Fruit fly (Drosophila melanogaster) Kc167 (cell line): ENCODE results near the gene vib.

Source experiments
- Myc ChIP-seq: fragments of >200 bp; optimal IDR thresholded peaks from 2 replicates; lab custom pipeline; 2017; ENCODE audit warnings: missing external identifiers
- Sin3A ChIP-seq: fragments of >200 bp; optimal IDR thresholded peaks from 2 replicates; lab custom pipeline; 2018; ENCODE audit warnings: missing external identifiers
- h ChIP-seq: fragments of >200 bp; optimal IDR thresholded peaks from 3 replicates; lab custom pipeline; 2018; ENCODE audit warnings: missing external identifiers
- insv ChIP-seq: fragments of >200 bp; optimal IDR thresholded peaks from 3 replicates; lab custom pipeline; 2018; ENCODE audit warnings: missing external identifiers
- psq ChIP-seq: fragments of >200 bp; optimal IDR thresholded peaks from 2 replicates; lab custom pipeline; 2017; ENCODE audit warnings: missing external identifiers
- ttk ChIP-seq: sonication (Bioruptor generic); optimal IDR thresholded peaks from 2 replicates; lab custom pipeline; 2017; ENCODE audit warnings: missing external identifiers

Gene vib

DNA sequence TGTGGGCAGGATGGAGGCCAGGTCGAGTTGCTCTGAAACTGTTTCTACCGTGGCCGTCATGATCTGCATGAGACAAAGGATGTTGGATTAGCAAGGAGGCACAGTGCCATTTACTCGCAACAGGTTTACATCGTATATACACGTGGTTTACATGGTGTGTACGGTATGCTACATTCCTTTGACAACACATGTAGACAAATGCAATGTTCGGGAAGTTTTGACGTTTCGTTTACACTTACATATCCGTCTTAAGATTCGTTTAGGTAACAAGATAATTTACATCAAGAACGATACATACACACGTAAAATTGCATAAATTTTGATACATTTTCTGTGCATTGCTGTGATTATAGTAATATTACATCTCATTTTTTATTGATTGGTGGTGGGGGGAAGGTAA lies 12.5 kb upstream of the vib start:
- TF ChIP-seq Myc (lab: Kevin White, UChicago) (no peak), h (lab: Kevin White, UChicago) (no peak), psq (lab: Kevin White, UChicago) (no peak), ttk (lab: Kevin White, UChicago) (no peak), Sin3A (lab: Kevin White, UChicago) (no peak), insv (lab: Kevin White, UChicago) (no peak)

DNA sequence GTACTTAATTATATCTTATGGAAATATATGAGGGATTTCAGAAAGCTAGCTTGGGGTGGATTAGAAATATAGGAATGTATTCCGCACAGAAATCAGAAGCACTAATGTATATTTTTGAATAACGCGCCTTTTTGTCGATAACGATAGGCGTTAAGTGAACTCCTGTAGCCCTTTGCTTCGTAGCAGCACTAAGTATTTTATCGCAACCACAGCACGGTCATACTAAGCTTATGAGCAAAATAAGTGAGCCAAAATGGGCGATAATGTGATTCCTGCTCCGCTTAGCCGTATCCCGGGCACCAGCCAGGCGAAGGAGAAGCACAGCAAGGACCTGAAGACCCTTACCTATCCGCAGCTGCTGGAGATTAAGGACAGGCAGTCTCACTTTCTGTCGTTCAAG lies 2.8 kb upstream of the vib start, which contains the start of the genes CG5250 and Polr2M:
Gene CG5250 (minus strand): TSS at position 32 of the 400 bp plus-strand sequence.
Gene Polr2M (plus strand): TSS at position 219 of the 400 bp plus-strand sequence.
- TF ChIP-seq h (lab: Kevin White, UChicago) (no peak), insv (lab: Kevin White, UChicago) (no peak)

- TF ChIP-seq Sin3A (lab: Kevin White, UChicago) (no peak), psq (lab: Kevin White, UChicago) (no peak), h (lab: Kevin White, UChicago) (no peak), insv (lab: Kevin White, UChicago) (no peak), Myc (lab: Kevin White, UChicago) (no peak), ttk (lab: Kevin White, UChicago) (no peak)
Measured at dm6 chr3R:19228080-19228479, 1.6 kb upstream of the vib start, which contains the start of gene CG11703. Gene CG11703 (minus strand): TSS chr3R:19228180.

- TF ChIP-seq Sin3A (lab: Kevin White, UChicago) (no peak), ttk (lab: Kevin White, UChicago) (no peak), insv (lab: Kevin White, UChicago) (no peak), psq (lab: Kevin White, UChicago) (no peak), h (lab: Kevin White, UChicago) (no peak), Myc (lab: Kevin White, UChicago) (no peak)
Measured at dm6 chr3R:19225446-19225955, 950 bp downstream of the vib start.

DNA sequence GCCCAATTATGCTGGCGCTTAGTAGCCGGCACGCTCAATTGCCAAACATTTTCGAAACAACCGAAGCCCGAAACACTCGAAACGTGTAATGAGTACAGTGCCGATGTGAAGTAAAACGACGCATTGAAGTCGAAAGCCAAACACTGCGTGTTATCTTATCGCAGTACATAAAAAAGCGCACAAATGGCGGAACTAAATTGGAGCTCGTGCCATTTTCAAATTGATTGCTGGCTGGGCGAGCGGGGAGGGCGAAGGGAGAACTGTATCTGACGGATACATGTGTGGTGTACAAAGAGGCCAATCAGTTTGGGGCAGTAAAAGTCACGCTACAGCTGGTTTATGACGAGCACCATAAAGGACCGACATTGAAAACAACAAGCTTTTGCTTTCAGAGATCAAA lies 3.1 kb downstream of the vib start:
- TF ChIP-seq psq (lab: Kevin White, UChicago) (no peak), Myc (lab: Kevin White, UChicago) (no peak), insv (lab: Kevin White, UChicago) (no peak), ttk (lab: Kevin White, UChicago) (no peak), h (lab: Kevin White, UChicago) (no peak), Sin3A (lab: Kevin White, UChicago) (no peak)

dm6 chr3R:19221350-19221749 lies 5.1 kb downstream of the vib start:
- TF ChIP-seq Myc (lab: Kevin White, UChicago), result no peak
- TF ChIP-seq insv (lab: Kevin White, UChicago), result no peak

dm6 chr3R:19212545-19213176 lies 13.8 kb downstream of the vib start:
- TF ChIP-seq insv (lab: Kevin White, UChicago), result no peak

DNA sequence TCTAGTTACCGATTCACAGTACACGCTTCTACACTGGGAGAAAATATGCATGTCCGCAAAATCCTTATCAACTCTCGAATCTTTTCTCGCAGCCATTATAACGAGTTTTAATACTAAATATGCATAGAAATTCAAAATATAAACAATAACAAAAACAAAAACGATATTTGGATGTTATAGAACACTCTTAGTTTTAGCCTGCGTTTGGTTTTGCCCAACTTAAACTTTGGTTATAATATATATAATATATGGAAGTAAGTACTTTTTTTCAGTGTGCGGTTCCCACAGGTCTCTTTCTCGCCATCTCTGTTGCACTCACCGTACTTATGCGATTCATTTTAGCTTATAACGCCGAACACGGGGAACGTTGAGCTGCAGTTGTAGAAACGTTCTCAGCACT lies 14.7 kb downstream of the vib start, which contains the start of gene cry:
Gene cry (plus strand): TSS at position 377 of the 400 bp plus-strand sequence.
- no peak for TF ChIP-seq insv (lab: Kevin White, UChicago)
- TF ChIP-seq Myc (lab: Kevin White, UChicago), result no peak
- no peak for TF ChIP-seq Sin3A (lab: Kevin White, UChicago)
- no peak for TF ChIP-seq h (lab: Kevin White, UChicago)
- no peak for TF ChIP-seq ttk (lab: Kevin White, UChicago)
- no peak for TF ChIP-seq psq (lab: Kevin White, UChicago)

DNA sequence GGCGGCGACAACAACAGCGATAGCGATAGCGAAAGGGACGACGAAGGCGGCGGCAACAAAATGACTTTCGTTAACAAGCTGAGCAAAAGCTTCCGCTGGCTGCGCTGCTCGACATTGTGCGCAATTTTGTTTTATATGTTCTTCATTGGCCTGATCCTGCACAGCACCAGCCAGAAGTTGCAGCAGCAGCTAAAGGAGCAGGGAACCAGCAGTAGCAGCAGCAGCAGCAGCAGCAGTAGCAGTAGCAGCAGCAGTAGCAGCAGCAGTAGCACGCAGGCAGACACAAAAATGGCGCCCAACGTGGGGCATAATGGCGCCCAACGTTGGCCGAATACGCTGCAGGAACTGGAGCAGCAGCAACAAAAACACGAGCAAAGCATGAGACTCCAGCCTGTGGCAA lies 36.4 kb downstream of the vib start:
- no peak for TF ChIP-seq Myc (lab: Kevin White, UChicago)
- TF ChIP-seq ttk (lab: Kevin White, UChicago), result no peak
- no peak for TF ChIP-seq psq (lab: Kevin White, UChicago)
- TF ChIP-seq h (lab: Kevin White, UChicago), result no peak
- no peak for TF ChIP-seq Sin3A (lab: Kevin White, UChicago)
- no peak for TF ChIP-seq insv (lab: Kevin White, UChicago)

DNA sequence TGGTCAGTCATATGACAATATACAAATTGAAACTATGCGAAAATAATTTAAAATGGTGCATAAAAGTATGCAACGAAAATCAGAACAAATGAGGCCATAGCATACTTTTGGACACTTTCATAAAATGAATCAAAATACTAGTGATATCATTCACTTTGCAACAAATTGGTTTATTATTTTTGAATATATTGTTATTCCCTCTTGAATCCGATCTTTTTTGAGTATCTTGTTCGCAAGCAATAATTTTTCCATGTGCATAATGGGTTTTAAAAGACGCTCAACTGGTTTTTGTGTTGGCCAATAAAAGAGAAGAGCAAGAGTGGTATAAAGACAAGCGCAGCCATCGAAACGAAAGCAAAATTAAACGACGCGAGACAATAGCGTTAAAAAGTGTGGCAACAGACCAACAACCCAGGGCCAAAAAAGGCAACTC lies 38.7 kb downstream of the vib start:
- TF ChIP-seq h (lab: Kevin White, UChicago) (no peak), insv (lab: Kevin White, UChicago) (no peak), Myc (lab: Kevin White, UChicago) (no peak), psq (lab: Kevin White, UChicago) (no peak), ttk (lab: Kevin White, UChicago) (no peak), Sin3A (lab: Kevin White, UChicago) (no peak)

dm6 chr3R:19182848-19183247 lies 43.6 kb downstream of the vib start:
- TF ChIP-seq ttk (lab: Kevin White, UChicago) (no peak), h (lab: Kevin White, UChicago) (no peak), Myc (lab: Kevin White, UChicago) (no peak), psq (lab: Kevin White, UChicago) (no peak), Sin3A (lab: Kevin White, UChicago) (no peak), insv (lab: Kevin White, UChicago) (no peak)

DNA sequence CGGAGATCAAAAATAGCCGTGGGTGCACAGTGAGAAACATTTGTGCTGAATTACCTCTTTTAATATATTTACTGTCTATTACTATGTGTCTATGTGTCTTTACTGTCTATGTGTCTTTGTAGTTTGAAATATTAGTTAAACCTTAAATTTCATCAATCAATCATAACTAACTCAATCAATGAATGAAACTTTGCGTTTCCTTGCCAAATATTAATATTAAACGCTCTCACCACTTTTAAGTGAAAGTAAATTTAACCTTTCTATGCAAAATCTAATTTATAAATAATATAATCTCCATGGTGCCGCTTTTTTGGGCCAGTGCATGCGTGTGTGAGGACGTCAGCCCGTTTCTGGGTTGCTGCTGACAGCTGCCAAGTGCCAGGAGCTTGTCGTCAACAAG lies 45.2 kb downstream of the vib start:
- no peak for TF ChIP-seq Myc (lab: Kevin White, UChicago)
- TF ChIP-seq ttk (lab: Kevin White, UChicago), result no peak
- no peak for TF ChIP-seq psq (lab: Kevin White, UChicago)
- no peak for TF ChIP-seq insv (lab: Kevin White, UChicago)
- TF ChIP-seq Sin3A (lab: Kevin White, UChicago), result no peak
